Fruit fly (Drosophila melanogaster) whole organism: ENCODE results near the gene CG17549.

Experiments
- CG8478 ChIP-seq: fragments of >200 bp; optimal IDR thresholded peaks from 2 replicates; lab custom pipeline; 2018; ENCODE audit warnings: inconsistent platforms
- pan ChIP-seq: fragments of >200 bp; optimal IDR thresholded peaks from 2 replicates; lab custom pipeline; 2017
- psq ChIP-seq: fragments of >200 bp; optimal IDR thresholded peaks from 2 replicates; lab custom pipeline; 2017
- usp ChIP-seq: fragments of >200 bp; optimal IDR thresholded peaks from 2 replicates; lab custom pipeline; 2017; ENCODE audit warnings: missing biosample characterization, missing genetic modification characterization, mixed read lengths

dm6 chr2L:19404804-19405203 is 14.9 kb upstream of the CG17549 start:
- no peak for TF ChIP-seq psq (lab: Kevin White, UChicago)
- TF ChIP-seq CG8478 (lab: Kevin White, UChicago) = no peak
- no peak for TF ChIP-seq usp (GFP tag; lab: Kevin White, UChicago)
- TF ChIP-seq pan (lab: Kevin White, UChicago) = no peak
